Worm (Caenorhabditis elegans) whole organism, midembryonic: Measurements from ENCODE around the gene comt-3.
"Not testable (repeated sequence)": the region's sequence is repeated elsewhere in the genome, so short reads cannot be mapped to it uniquely, and the experiment has no call there.

Experiments
- T22C8.4 ChIP-seq: fragments of 200-800 bp; sonication (Bioruptor generic); IDR thresholded peaks from 2 replicates; pipeline ENCODE4 v1.3.6; 2022; ENCODE audit warnings: missing genetic modification characterization, missing compliant biosample characterization
- cog-1 ChIP-seq: sonication (generic microtip); optimal IDR thresholded peaks from 2 replicates; lab custom pipeline; 2016; ENCODE audit warnings: missing genetic modification characterization, missing compliant biosample characterization
- flt-1 ChIP-seq: fragments of 200-800 bp; sonication (Bioruptor generic); IDR thresholded peaks from 2 replicates; pipeline ENCODE4 v1.3.6; 2022; ENCODE audit warnings: missing genetic modification characterization, missing compliant biosample characterization
- klf-2 ChIP-seq: fragments of 200-800 bp; sonication (Bioruptor generic); conservative IDR thresholded peaks from 2 replicates; pipeline ENCODE4 v1.3.6; 2022; ENCODE audit warnings: missing genetic modification reagents, missing genetic modification characterization, missing compliant biosample characterization
- med-1 ChIP-seq: sonication (generic microtip); optimal IDR thresholded peaks from 2 replicates; lab custom pipeline; 2017; ENCODE audit warnings: missing genetic modification characterization, mild to moderate bottlenecking, missing compliant biosample characterization, antibody characterized with exemption, missing genetic modification reagents; ENCODE audit not compliant: insufficient read depth
- ref-1 ChIP-seq: fragments of 200-800 bp; sonication (Bioruptor generic); conservative IDR thresholded peaks from 2 replicates; pipeline ENCODE4 v1.3.6; 2022; ENCODE audit warnings: missing genetic modification reagents, missing genetic modification characterization, missing compliant biosample characterization
- tab-1 ChIP-seq: fragments of 200-800 bp; sonication (Bioruptor generic); IDR thresholded peaks from 2 replicates; pipeline ENCODE4 v1.3.6; 2022; ENCODE audit warnings: missing genetic modification characterization, missing compliant biosample characterization
- ztf-23 ChIP-seq: fragments of 200-800 bp; sonication (Bioruptor generic); IDR thresholded peaks from 2 replicates; pipeline ENCODE4 v1.3.6; 2022; ENCODE audit warnings: missing genetic modification reagents, missing genetic modification characterization, missing compliant biosample characterization
- ztf-29 ChIP-seq: fragments of 200-800 bp; sonication (Bioruptor generic); IDR thresholded peaks from 2 replicates; pipeline ENCODE4 v1.3.6; 2022; ENCODE audit warnings: missing genetic modification reagents, missing genetic modification characterization, missing compliant biosample characterization

Gene comt-3

DNA sequence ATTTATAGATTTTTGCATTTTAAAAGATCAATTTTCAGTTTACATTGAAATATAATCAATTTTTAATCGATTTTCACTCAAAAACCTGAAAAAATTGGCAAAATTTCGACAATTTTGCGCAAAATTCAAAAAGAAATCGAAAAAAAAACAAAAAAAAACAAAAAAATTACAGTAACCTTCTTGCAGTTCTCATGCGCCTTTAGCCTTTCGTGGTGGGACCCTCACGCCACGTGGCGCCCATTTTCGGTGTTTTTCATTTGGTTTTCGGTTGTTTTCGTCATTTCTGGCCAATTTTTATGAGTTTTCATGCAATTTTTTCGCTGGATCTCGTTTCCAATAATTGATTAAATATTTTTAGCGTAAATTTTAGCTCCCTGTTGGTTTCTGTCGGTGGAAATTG is 10.1 kb downstream of the comt-3 start:
- TF ChIP-seq klf-2 (GFP tag; lab: Robert Waterston, UW) (no peak), med-1 (GFP tag; lab: Kevin White, UChicago) (no peak), ztf-23 (GFP tag; lab: Robert Waterston, UW) (no peak), T22C8.4 (GFP tag; lab: Robert Waterston, UW) (no peak), cog-1 (tag; lab: Kevin White, UChicago) (no peak), ref-1 (GFP tag; lab: Robert Waterston, UW) (no peak), flt-1 (GFP tag; lab: Robert Waterston, UW) (no peak), tab-1 (GFP tag; lab: Robert Waterston, UW) (no peak), ztf-29 (GFP tag; lab: Robert Waterston, UW) (no peak)

DNA sequence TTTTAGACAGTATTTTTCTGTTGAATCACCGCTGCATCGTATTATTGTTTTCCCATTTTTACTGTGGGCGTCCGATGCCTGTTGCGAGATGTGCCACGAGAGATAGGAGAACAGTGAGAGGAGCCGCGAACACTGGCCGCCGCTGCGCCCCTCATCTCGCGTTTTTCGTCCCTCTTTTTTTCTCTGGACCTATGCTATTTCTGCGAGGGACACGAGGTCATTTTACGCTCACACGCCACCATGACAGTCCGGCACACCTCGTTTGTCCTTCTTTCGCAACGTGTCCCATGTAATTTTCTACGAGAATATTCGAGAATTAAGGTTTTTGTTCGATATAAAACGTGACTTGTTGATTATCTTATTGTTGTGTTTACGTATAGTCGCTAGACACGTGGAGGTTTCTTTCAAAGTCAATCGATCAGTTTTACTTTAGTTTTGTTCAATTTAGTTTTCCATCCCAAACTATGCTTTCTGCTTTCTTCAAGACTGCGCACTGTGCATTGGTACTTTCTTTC is 10.7 kb downstream of the comt-3 start, which contains the start of gene lbp-9:
Gene lbp-9 (plus strand): TSS at position 465 of the 515 bp plus-strand sequence.
- TF ChIP-seq tab-1 (GFP tag; lab: Robert Waterston, UW) (no peak), ref-1 (GFP tag; lab: Robert Waterston, UW) (no peak), cog-1 (tag; lab: Kevin White, UChicago) (no peak), ztf-29 (GFP tag; lab: Robert Waterston, UW) (no peak), ztf-23 (GFP tag; lab: Robert Waterston, UW) (no peak), klf-2 (GFP tag; lab: Robert Waterston, UW) (no peak), flt-1 (GFP tag; lab: Robert Waterston, UW) (no peak), T22C8.4 (GFP tag; lab: Robert Waterston, UW) (no peak), med-1 (GFP tag; lab: Kevin White, UChicago) (no peak)

DNA sequence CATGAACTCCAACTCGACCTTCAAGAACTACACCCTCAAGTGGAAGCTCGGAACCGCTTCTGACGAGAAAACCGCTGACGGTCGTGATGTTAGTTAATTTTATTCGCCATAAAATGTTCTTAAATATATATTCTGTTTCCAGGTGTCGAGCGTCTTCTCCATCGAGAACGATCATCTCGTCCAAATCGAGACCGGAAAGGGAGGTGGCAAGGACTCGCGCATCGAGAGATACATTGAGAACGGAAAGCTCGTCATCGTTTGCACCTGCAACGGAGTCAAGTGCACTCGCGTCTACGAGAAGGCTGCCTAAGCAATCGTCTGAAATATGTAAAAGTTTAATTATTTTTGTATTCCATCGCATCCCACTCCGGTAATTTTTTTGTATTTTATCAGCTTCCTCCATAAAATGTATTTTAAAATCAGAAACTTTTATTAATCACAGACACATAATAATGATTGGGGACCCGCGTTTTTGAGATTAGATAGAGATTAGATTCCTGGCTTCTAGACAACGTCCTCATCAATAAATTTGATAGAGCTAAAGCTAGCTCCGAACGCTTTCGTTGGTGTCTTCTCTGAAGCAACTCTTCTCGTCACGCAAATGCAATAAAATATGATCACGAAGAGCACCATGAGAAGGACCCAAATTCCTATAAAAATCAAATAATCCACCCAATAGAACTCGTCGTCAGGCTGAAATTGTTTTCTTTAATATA is 11.5 kb downstream of the comt-3 start:
- TF ChIP-seq tab-1 (GFP tag; lab: Robert Waterston, UW): no peak
- TF ChIP-seq T22C8.4 (GFP tag; lab: Robert Waterston, UW): no peak
- no peak for TF ChIP-seq ref-1 (GFP tag; lab: Robert Waterston, UW)
- TF ChIP-seq flt-1 (GFP tag; lab: Robert Waterston, UW): no peak
- TF ChIP-seq ztf-23 (GFP tag; lab: Robert Waterston, UW): no peak
- no peak for TF ChIP-seq klf-2 (GFP tag; lab: Robert Waterston, UW)
- no peak for TF ChIP-seq med-1 (GFP tag; lab: Kevin White, UChicago)
- no peak for TF ChIP-seq ztf-29 (GFP tag; lab: Robert Waterston, UW)
- TF ChIP-seq cog-1 (tag; lab: Kevin White, UChicago): no peak

DNA sequence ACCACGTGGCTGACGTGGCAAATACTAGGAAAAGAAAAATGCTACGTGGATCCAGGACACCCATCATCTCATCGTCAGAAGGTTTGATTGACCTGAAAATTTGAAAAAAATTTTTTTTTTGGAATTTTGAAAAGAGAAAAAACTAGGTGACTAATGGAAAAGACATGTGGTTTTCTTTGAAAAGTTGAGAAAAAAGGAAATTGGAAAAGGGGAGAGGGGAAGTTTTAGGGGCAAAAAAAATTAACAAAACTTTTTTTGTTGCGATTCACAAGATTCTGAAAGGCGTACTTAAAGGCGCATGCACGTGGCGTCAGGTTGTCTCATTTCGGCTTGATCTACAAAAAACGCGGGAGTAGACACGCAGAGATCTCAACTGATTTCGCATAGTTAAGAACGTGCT is 15.5 kb downstream of the comt-3 start, which contains the start of gene Y40B10A.9:
Gene Y40B10A.9 (minus strand): TSS at position 101 of the 400 bp plus-strand sequence.
- TF ChIP-seq T22C8.4 (GFP tag; lab: Robert Waterston, UW) (no peak), cog-1 (tag; lab: Kevin White, UChicago) (no peak), klf-2 (GFP tag; lab: Robert Waterston, UW) (no peak), tab-1 (GFP tag; lab: Robert Waterston, UW) (no peak), ztf-29 (GFP tag; lab: Robert Waterston, UW) (no peak), ztf-23 (GFP tag; lab: Robert Waterston, UW) (no peak), ref-1 (GFP tag; lab: Robert Waterston, UW) (no peak), flt-1 (GFP tag; lab: Robert Waterston, UW) (no peak), med-1 (GFP tag; lab: Kevin White, UChicago) (no peak)

DNA sequence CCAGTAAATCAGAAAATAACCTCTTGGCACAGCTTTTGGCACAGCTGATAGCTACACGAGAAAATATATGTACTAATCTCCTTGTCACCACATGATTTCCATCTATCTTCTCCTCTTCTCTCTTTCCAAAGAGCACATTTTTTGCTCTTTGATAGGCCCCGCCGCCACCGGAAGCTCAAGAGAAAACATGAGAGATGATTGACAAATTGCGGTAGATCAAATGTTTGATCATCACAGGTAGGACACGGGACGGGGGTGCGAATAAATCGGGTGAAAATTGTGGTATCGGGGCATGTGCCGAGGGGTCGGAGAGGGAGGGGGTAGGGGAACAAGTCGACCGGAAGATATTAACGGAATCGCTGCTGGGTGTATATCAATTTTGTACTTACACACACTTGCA is 18.7 kb downstream of the comt-3 start:
- TF ChIP-seq ztf-29 (GFP tag; lab: Robert Waterston, UW) (no peak), ztf-23 (GFP tag; lab: Robert Waterston, UW) (peak; percentile 26; the same call in 1 of the 2 replicates)

DNA sequence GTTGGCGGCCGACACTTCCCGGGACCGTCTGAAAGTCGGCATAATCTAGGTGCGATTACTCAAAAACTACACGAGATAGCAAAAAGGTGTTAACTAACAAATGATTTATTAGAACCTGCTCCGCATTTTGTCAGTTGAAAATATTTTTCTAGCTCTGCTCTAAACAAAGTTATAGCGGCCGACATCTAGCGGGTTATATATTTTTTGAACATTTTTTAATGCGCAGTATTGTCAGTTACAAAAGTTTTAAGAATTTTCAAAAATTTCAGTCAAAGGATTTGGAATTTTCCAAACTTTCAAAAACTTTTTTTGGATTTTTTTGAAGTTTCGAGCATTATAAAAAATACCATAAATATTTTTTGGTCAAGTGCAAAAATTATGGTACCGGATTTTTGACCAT is 23.9 kb downstream of the comt-3 start:
- no peak for TF ChIP-seq cog-1 (tag; lab: Kevin White, UChicago)
- no peak for TF ChIP-seq T22C8.4 (GFP tag; lab: Robert Waterston, UW)
- no peak for TF ChIP-seq klf-2 (GFP tag; lab: Robert Waterston, UW)
- TF ChIP-seq tab-1 (GFP tag; lab: Robert Waterston, UW): no peak
- TF ChIP-seq ztf-23 (GFP tag; lab: Robert Waterston, UW): no peak
- TF ChIP-seq ref-1 (GFP tag; lab: Robert Waterston, UW): no peak

DNA sequence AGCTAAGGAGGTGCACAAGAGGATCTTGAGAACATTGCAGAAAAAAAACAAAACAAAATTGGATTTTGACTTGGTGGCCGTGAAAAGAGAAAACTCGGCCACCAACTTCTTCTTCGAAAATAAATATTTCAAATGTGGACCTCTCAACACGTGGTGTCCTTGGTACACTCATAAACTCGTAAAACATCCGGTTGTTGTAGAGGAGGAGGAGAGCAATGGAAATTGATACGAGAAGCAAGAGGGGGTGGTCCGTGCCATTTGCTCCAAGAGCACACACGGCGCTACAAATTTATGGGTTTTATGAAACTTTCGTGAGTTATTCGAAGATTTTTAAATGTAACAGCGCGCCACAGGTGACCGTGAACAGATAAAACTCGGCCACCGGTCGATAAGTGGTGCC is 24.6 kb downstream of the comt-3 start:
- TF ChIP-seq flt-1 (GFP tag; lab: Robert Waterston, UW) (no peak), ztf-29 (GFP tag; lab: Robert Waterston, UW) (no peak), cog-1 (tag; lab: Kevin White, UChicago) (no peak), tab-1 (GFP tag; lab: Robert Waterston, UW) (no peak), ref-1 (GFP tag; lab: Robert Waterston, UW) (no peak), T22C8.4 (GFP tag; lab: Robert Waterston, UW) (no peak), med-1 (GFP tag; lab: Kevin White, UChicago) (no peak), klf-2 (GFP tag; lab: Robert Waterston, UW) (no peak), ztf-23 (GFP tag; lab: Robert Waterston, UW) (no peak)

DNA sequence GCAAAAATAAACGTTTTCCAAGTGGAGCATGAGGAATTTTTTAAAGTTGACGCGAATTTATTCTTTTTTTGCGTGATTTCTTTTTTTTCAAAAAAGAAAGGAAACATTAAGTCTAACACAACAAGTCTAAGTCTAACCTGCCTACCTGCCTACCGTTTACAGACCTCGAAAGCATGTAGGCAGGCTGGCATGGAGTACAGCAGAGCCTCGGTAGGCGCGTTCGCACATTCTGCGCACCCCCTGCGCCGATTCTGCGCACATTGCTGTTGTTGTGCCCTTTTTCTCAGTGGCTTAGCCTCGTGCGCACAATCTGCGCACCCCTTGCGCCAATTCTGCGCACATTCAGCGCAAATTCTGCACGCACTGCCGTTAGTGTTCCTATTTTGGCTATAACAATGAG is 26.5 kb downstream of the comt-3 start:
- no peak for TF ChIP-seq ref-1 (GFP tag; lab: Robert Waterston, UW)
- 0 out of 2 replicates have a peak, but pooled peaks have one; percentile 10 for TF ChIP-seq klf-2 (GFP tag; lab: Robert Waterston, UW)

DNA sequence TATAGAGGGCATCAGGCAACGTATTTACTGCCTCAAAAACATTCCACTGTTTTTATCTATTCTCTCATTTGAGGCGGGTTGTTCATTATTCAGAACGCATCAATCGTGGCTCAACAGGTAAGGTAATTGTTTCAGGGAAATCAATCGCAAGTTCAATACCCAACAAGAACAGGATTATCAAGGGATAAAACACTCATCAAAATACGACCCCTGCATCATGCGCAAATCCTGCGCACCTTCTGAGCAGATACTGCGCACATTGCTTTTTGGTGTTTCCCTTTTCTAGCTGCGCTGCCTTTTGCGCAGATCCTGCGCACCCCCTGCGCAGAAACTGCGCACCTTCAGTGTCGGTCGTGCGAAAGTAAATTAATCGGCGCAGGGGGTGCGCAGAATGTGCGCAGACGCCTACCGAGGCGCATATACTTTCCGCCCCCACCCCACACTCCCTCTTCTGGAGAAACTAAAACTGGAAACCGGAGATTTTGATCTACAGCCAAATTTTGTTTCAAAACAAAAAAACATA is 28.5 kb downstream of the comt-3 start, which contains the start of gene F36F12.3:
Gene F36F12.3 (plus strand): TSS at position 51 of the 523 bp plus-strand sequence.
- TF ChIP-seq ref-1, ztf-29, tab-1 (GFP tag; lab: Robert Waterston, UW): not testable (repeated sequence)
